Worm (Caenorhabditis elegans) whole organism, L4 larva: Measurements from ENCODE around the gene ZK856.16.

Source experiments
- F26F4.8 ChIP-seq: fragments of 200-800 bp; sonication (Bioruptor generic); conservative IDR thresholded peaks from 2 replicates; pipeline ENCODE4 v1.3.6; 2022; ENCODE audit warnings: missing genetic modification characterization, missing compliant biosample characterization
- T20F7.1 ChIP-seq: fragments of 200-800 bp; sonication (Bioruptor generic); optimal IDR thresholded peaks from 2 replicates; lab custom pipeline; 2018; ENCODE audit warnings: mild to moderate bottlenecking, missing genetic modification characterization, missing compliant biosample characterization
- Y48G9A.11 ChIP-seq: fragments of 200-800 bp; sonication (Bioruptor generic); IDR thresholded peaks from 2 replicates; pipeline ENCODE4 v1.3.6; 2022; ENCODE audit warnings: missing genetic modification reagents, missing genetic modification characterization, missing compliant biosample characterization
- ZK546.5 ChIP-seq, 2 experiments: sonication (generic microtip); optimal IDR thresholded peaks; 2 replicates each; lab custom pipeline; 2017; ENCODE audit warnings: missing biosample characterization in 2 of 2, missing genetic modification characterization in 2 of 2
- aha-1 ChIP-seq: fragments of 150-350 bp; peaks from one replicate; lab custom pipeline; 2014; ENCODE audit warnings: missing biosample characterization, missing genetic modification characterization
- ama-1 ChIP-seq: fragments of 150-350 bp; optimal IDR thresholded peaks from 2 replicates; lab custom pipeline; 2014; ENCODE audit warnings: inconsistent platforms, mixed read lengths
- arid-1 ChIP-seq: fragments of 200-800 bp; sonication (Bioruptor generic); conservative IDR thresholded peaks from 2 replicates; pipeline ENCODE4 v1.3.6; 2022; ENCODE audit warnings: missing genetic modification reagents, missing genetic modification characterization, missing compliant biosample characterization
- attf-4 ChIP-seq: sonication (generic microtip); optimal IDR thresholded peaks from 3 replicates; lab custom pipeline; 2017; ENCODE audit warnings: missing biosample characterization, missing genetic modification characterization
- ceh-28 ChIP-seq: fragments of 150-350 bp; optimal IDR thresholded peaks from 2 replicates; lab custom pipeline; 2014; ENCODE audit warnings: missing biosample characterization, missing genetic modification reagents, missing genetic modification characterization
- ceh-44 ChIP-seq: fragments of 200-800 bp; sonication (Bioruptor generic); IDR thresholded peaks from 2 replicates; pipeline ENCODE4 v1.3.6; 2022; ENCODE audit warnings: missing genetic modification reagents, missing genetic modification characterization, missing compliant biosample characterization
- daf-16 ChIP-seq, 3 experiments: sonication (generic microtip); optimal IDR thresholded peaks; 2 replicates each; lab custom pipeline; 2016 to 2017; ENCODE audit warnings: missing genetic modification characterization in 3 of 3, missing genetic modification reagents in 3 of 3, mild to moderate bottlenecking in 2 of 3, missing compliant biosample characterization in 2 of 3, missing biosample characterization in 1 of 3, moderate library complexity in 1 of 3
- daf-19 ChIP-seq: fragments of 200-800 bp; sonication (Bioruptor generic); conservative IDR thresholded peaks from 2 replicates; pipeline ENCODE4 v1.3.6; 2022; ENCODE audit warnings: missing genetic modification characterization, missing compliant biosample characterization
- dmd-6 ChIP-seq: fragments of 200-800 bp; sonication (Bioruptor generic); IDR thresholded peaks from 2 replicates; pipeline ENCODE4 v1.3.6; 2022; ENCODE audit warnings: missing genetic modification reagents, missing genetic modification characterization, missing compliant biosample characterization
- dmd-9 ChIP-seq: fragments of 200-800 bp; sonication (Bioruptor generic); IDR thresholded peaks from 2 replicates; pipeline ENCODE4 v1.3.6; 2022; ENCODE audit warnings: missing genetic modification reagents, missing genetic modification characterization, missing compliant biosample characterization
- duxl-1 ChIP-seq: sonication (generic microtip); optimal IDR thresholded peaks from 2 replicates; lab custom pipeline; 2016; ENCODE audit warnings: mild to moderate bottlenecking, missing genetic modification characterization, moderate library complexity, missing compliant biosample characterization; ENCODE audit not compliant: poor library complexity
- dve-1 ChIP-seq: sonication (generic microtip); optimal IDR thresholded peaks from 2 replicates; lab custom pipeline; 2017; ENCODE audit warnings: antibody characterized with exemption, mild to moderate bottlenecking, missing genetic modification characterization, missing compliant biosample characterization; ENCODE audit not compliant: insufficient read depth
- hlh-11 ChIP-seq: fragments of 200-800 bp; sonication (Bioruptor generic); optimal IDR thresholded peaks from 2 replicates; lab custom pipeline; 2018; ENCODE audit warnings: mild to moderate bottlenecking, missing genetic modification characterization, missing compliant biosample characterization
- hlh-30 ChIP-seq: sonication (generic microtip); optimal IDR thresholded peaks from 2 replicates; lab custom pipeline; 2017; ENCODE audit warnings: antibody characterized with exemption, mild to moderate bottlenecking, missing genetic modification characterization, missing compliant biosample characterization; ENCODE audit not compliant: insufficient read depth
- lin-1 ChIP-seq: fragments of 200-800 bp; sonication (Bioruptor generic); IDR thresholded peaks from 2 replicates; pipeline ENCODE4 v1.3.6; 2022; ENCODE audit warnings: missing genetic modification reagents, missing genetic modification characterization, missing compliant biosample characterization
- lin-13 ChIP-seq: fragments of 150-350 bp; optimal IDR thresholded peaks from 2 replicates; lab custom pipeline; 2014; ENCODE audit warnings: missing biosample characterization, missing genetic modification reagents, missing genetic modification characterization
- lsy-2 ChIP-seq, 2 experiments: fragments of 150-350 bp in 1 of 2; sonication (generic microtip) in 1 of 2; optimal IDR thresholded peaks; 2 replicates each; lab custom pipeline; 2014 to 2017; ENCODE audit warnings: missing biosample characterization in 2 of 2, missing genetic modification characterization in 2 of 2
- madf-5 ChIP-seq, 2 experiments: fragments of 200-800 bp; sonication (Bioruptor generic); IDR thresholded peaks; 2 replicates each; pipeline ENCODE4 v1.3.6; 2022; ENCODE audit warnings: missing compliant biosample characterization in 2 of 2, missing genetic modification characterization in 2 of 2
- mdl-1 ChIP-seq, 2 experiments: fragments of 150-350 bp in 1 of 2; sonication (generic microtip) in 1 of 2; optimal IDR thresholded peaks; 2 replicates each; lab custom pipeline; 2014 to 2017; ENCODE audit warnings: missing biosample characterization in 2 of 2, missing genetic modification characterization in 2 of 2
- mep-1 ChIP-seq: fragments of 150-350 bp; sonication (generic microtip); optimal IDR thresholded peaks from 3 replicates; lab custom pipeline; 2014; ENCODE audit warnings: missing biosample characterization, missing genetic modification characterization
- mes-2 ChIP-seq: sonication (generic microtip); optimal IDR thresholded peaks from 2 replicates; lab custom pipeline; 2016; ENCODE audit warnings: missing genotype, mild to moderate bottlenecking, missing genetic modification characterization, missing compliant biosample characterization; ENCODE audit not compliant: poor library complexity, severe bottlenecking
- nhr-25 ChIP-seq: sonication (generic microtip); optimal IDR thresholded peaks from 2 replicates; lab custom pipeline; 2017; ENCODE audit warnings: missing genetic modification characterization, mild to moderate bottlenecking, missing compliant biosample characterization, antibody characterized with exemption, moderate library complexity, borderline replicate concordance; ENCODE audit not compliant: insufficient read depth
- nhr-28 ChIP-seq: fragments of 150-350 bp; optimal IDR thresholded peaks from 2 replicates; lab custom pipeline; 2014; ENCODE audit warnings: missing biosample characterization, missing genetic modification characterization
- nhr-6 ChIP-seq: fragments of 150-350 bp; optimal IDR thresholded peaks from 2 replicates; lab custom pipeline; 2014; ENCODE audit warnings: missing biosample characterization, missing genetic modification characterization
- nhr-77 ChIP-seq: fragments of 150-350 bp; optimal IDR thresholded peaks from 2 replicates; lab custom pipeline; 2014; ENCODE audit warnings: missing biosample characterization, missing genetic modification characterization
- pqm-1 ChIP-seq: sonication (generic microtip); optimal IDR thresholded peaks from 2 replicates; lab custom pipeline; 2017; ENCODE audit warnings: missing biosample characterization, missing genetic modification characterization
- tag-97 ChIP-seq: fragments of 200-800 bp; sonication (Bioruptor generic); IDR thresholded peaks from 2 replicates; pipeline ENCODE4 v1.3.6; 2022; ENCODE audit warnings: missing genetic modification characterization, missing compliant biosample characterization
- tra-1 ChIP-seq: fragments of 200-800 bp; sonication (Bioruptor generic); IDR thresholded peaks from 2 replicates; pipeline ENCODE4 v1.3.6; 2022; ENCODE audit warnings: missing genetic modification reagents, missing genetic modification characterization, missing compliant biosample characterization
- unc-62 ChIP-seq, 3 experiments: fragments of 150-350 bp in 1 of 3; sonication (generic microtip); optimal IDR thresholded peaks in 2 of 3; peaks in 1 of 3; 1 replicate in 1 of 3; 2 replicates in 2 of 3; lab custom pipeline; 2014 to 2017; ENCODE audit warnings: missing biosample characterization in 3 of 3, missing genetic modification characterization in 3 of 3, missing genetic modification reagents in 3 of 3, missing genotype in 1 of 3

ZK856.16 gene

DNA sequence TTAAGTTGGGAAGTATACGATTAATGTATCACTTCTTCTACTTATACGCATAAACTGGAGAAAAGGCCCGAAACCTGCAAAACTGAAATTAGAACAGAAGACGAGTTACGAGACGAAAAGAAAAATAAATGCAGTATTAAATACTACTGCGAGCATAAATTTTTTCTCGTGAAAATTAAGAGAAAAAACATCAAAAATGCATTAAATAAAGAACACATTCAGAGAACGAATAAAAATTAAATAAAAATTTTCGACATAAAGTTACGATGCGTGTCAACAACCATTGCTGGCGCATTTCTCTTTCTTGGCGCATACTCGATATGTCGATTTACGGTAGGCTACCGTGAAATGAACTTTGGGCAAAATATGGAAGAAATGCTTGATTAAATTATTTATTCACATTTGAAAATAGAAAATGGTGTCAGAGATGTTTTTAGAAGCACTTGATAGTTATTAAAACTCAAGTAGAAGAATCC, 482 bp downstream of the ZK856.16 start, which contains the start of the genes ZK856.19 and ZK856.11 (continued):
- TF ChIP-seq dve-1 (tag; lab: Kevin White, UChicago) (peak; percentile 44), ceh-44 (GFP tag; lab: Robert Waterston, UW) (no peak), attf-4 (tag; lab: Kevin White, UChicago) (no peak), F26F4.8 (GFP tag; lab: Robert Waterston, UW) (no peak), hlh-11 (tag; lab: Kevin White, UChicago) (peak; percentile 35), hlh-30 (tag; lab: Kevin White, UChicago) (peak; percentile 24), tra-1 (GFP tag; lab: Robert Waterston, UW) (no peak), nhr-28 (tag; lab: Kevin White, UChicago) (peak; percentile 47), Y48G9A.11 (GFP tag; lab: Robert Waterston, UW) (no peak), arid-1 (0 out of 2 replicates have a peak, but pooled peaks have one; percentile 31), nhr-77 (peak; percentile 10)

DNA sequence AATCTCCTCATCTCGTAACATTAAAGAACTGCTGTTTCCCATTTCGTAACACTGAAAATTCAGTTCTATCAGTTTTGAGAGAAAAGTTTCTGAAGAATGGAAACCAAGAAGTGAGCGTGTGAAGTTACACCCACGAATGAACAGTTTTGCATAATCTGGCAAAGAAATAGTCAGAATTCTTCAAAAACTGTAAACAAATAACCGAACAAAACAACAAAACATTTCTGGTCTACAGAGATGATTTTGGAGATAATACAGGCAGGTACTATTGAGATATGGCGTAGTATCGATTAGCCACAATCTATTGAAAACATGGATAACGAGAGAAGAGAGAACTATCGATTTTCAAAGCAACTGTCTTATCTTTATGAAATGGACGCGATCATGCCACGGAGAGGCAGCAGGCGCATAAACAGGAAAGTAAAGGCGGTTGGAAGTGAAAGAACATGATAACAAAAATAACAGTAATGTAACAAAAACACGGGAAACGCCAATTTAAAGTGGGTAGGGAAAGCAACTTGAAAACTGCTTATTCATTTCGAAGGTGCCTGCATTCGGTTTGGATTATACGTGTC, 1.9 kb downstream of the ZK856.16 start, which contains the start of gene chpf-1:
Gene chpf-1 (minus strand): TSS at position 51 of the 575 bp plus-strand sequence.
- TF ChIP-seq mdl-1 (tag; optimal IDR thresholded peaks at IDR 0.05; lab: Kevin White, UChicago) (peak in 1 of 2 experiments; percentile 46), lin-1 (GFP tag; lab: Robert Waterston, UW) (0 out of 2 replicates have a peak, but pooled peaks have one; percentile 42), tag-97 (GFP tag; lab: Robert Waterston, UW) (no peak), lsy-2 (tag; optimal IDR thresholded peaks at IDR 0.05; lab: Kevin White, UChicago) (peak in 1 of 2 experiments; percentile 23), hlh-11 (tag; lab: Kevin White, UChicago) (peak; percentile 69), nhr-25 (tag; lab: Kevin White, UChicago) (peak; percentile 23), ceh-28 (tag; lab: Kevin White, UChicago) (peak; percentile 64), nhr-6 (tag; lab: Kevin White, UChicago) (no peak), hlh-30 (tag; lab: Kevin White, UChicago) (peak; percentile 39), dmd-6 (GFP tag; lab: Robert Waterston, UW) (peak; percentile 33; the same call in 1 of the 2 replicates), duxl-1 (tag; lab: Kevin White, UChicago) (peak; percentile 26), mep-1 (tag; lab: Kevin White, UChicago) (peak; percentile 14), dve-1 (tag; lab: Kevin White, UChicago) (peak; percentile 60), arid-1 (no peak), madf-5 (GFP tag; IDR thresholded peaks at IDR 0.05; lab: Robert Waterston, UW) (no peak), mes-2 (tag; lab: Kevin White, UChicago) (peak; percentile 29), daf-16 (GFP tag; optimal IDR thresholded peaks at IDR 0.05; lab: Kevin White, UChicago) (no peak), daf-16 (tag; optimal IDR thresholded peaks at IDR 0.05; lab: Kevin White, UChicago) (peak; percentile 92), nhr-28 (tag; lab: Kevin White, UChicago) (peak; percentile 81), Y48G9A.11 (GFP tag; lab: Robert Waterston, UW) (no peak), pqm-1 (tag; lab: Kevin White, UChicago) (peak; percentile 84), T20F7.1 (GFP tag; lab: Kevin White, UChicago) (peak; percentile 23)

DNA sequence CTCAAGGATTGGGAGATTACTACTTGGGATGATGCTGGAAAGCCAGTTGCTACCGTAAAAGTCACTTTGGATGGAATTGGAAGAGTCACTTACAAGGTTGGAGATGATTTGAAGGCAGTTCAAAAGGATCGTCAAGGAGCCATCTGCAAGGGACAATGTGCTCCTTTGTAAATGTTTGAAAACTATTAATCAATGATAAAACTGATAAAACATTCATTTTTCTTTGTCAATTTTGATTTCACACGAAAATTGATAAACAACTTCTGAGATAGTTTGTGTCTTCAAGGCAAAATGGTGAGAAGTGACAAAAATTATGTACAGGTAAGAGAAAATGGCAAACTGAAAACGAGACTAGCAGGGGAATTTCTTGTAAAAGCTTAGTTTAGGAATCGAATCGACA, 3.0 kb downstream of the ZK856.16 start:
- no peak for TF ChIP-seq Y48G9A.11 (GFP tag; lab: Robert Waterston, UW)
- no peak for TF ChIP-seq ZK546.5 (tag; optimal IDR thresholded peaks at IDR 0.05; lab: Kevin White, UChicago)
- TF ChIP-seq ama-1 (lab: Kevin White, UChicago) = peak; percentile 49
- TF ChIP-seq daf-16 (GFP tag; optimal IDR thresholded peaks at IDR 0.05; lab: Kevin White, UChicago) = no peak
- TF ChIP-seq daf-16 (tag; optimal IDR thresholded peaks at IDR 0.05; lab: Kevin White, UChicago) = peak; percentile 62

DNA sequence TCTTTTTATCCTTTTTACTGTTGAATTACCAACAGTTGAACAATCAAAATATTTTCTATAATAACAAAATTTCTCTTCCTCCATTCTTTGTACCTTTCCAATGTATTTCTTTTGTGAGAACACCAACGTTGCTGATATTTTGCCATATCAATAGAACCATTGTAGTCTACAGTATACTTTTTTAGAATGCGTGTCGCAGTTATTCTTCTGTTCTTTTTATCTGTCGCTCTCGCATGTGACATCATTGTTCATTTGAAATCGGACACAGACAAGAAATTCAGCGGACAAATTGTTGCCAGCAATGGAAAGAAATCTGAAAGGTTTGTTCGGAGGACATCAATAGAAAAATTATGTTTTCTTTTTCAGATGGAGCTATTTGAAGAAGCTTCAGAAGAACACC, 3.5 kb downstream of the ZK856.16 start, which contains the start of gene ZK856.7:
Gene ZK856.7 (plus strand): TSS at position 186 of the 400 bp plus-strand sequence.
- TF ChIP-seq lsy-2 (tag; optimal IDR thresholded peaks at IDR 0.05; lab: Kevin White, UChicago) (peak in 1 of 2 experiments; percentile 46), dmd-9 (GFP tag; lab: Robert Waterston, UW) (0 out of 2 replicates have a peak, but pooled peaks have one; percentile 42), daf-19 (GFP tag; lab: Robert Waterston, UW) (no peak), pqm-1 (tag; lab: Kevin White, UChicago) (no peak), nhr-28 (tag; lab: Kevin White, UChicago) (peak; percentile 82), unc-62 (GFP tag; optimal IDR thresholded peaks at IDR 0.05 in 1 of 2; lab: Kevin White, UChicago) (peak in 1 of 2 experiments; percentile 73), unc-62 (tag; optimal IDR thresholded peaks at IDR 0.05; lab: Kevin White, UChicago) (no peak), dve-1 (tag; lab: Kevin White, UChicago) (peak; percentile 51), aha-1 (tag; lab: Kevin White, UChicago) (peak; percentile 8), dmd-6 (GFP tag; lab: Robert Waterston, UW) (no peak; the same call in 1 of the 2 replicates), mdl-1 (tag; optimal IDR thresholded peaks at IDR 0.05; lab: Kevin White, UChicago) (peak in 1 of 2 experiments; percentile 18), lin-13 (no peak)
